Worm (Caenorhabditis elegans) whole organism, mixed stage, embryonic: ENCODE measurements around the gene Y7A5A.10.

Source experiments
- M03D4.4 ChIP-seq: sonication (generic microtip); optimal IDR thresholded peaks from 2 replicates; lab custom pipeline; 2017; ENCODE audit warnings: mild to moderate bottlenecking, missing genetic modification characterization, missing compliant biosample characterization
- bed-3 ChIP-seq: fragments of 200-800 bp; sonication (Bioruptor generic); optimal IDR thresholded peaks from 3 replicates; lab custom pipeline; 2018; ENCODE audit warnings: mild to moderate bottlenecking, missing genetic modification characterization, moderate library complexity, missing compliant biosample characterization
- blmp-1 ChIP-seq: fragments of 150-350 bp; optimal IDR thresholded peaks from 2 replicates; lab custom pipeline; 2014; ENCODE audit warnings: missing biosample characterization, missing genetic modification characterization
- ceh-39 ChIP-seq: fragments of 150-350 bp; optimal IDR thresholded peaks from 2 replicates; lab custom pipeline; 2014; ENCODE audit warnings: missing biosample characterization, missing genetic modification characterization
- ceh-43 ChIP-seq: fragments of 200-800 bp; sonication (Bioruptor generic); optimal IDR thresholded peaks from 2 replicates; lab custom pipeline; 2018; ENCODE audit warnings: mild to moderate bottlenecking, missing genetic modification characterization, moderate library complexity, missing compliant biosample characterization
- ceh-83 ChIP-seq: fragments of 200-800 bp; sonication (Bioruptor generic); optimal IDR thresholded peaks from 2 replicates; lab custom pipeline; 2018; ENCODE audit warnings: mild to moderate bottlenecking, missing genetic modification characterization, missing compliant biosample characterization
- ces-1 ChIP-seq: fragments of 150-350 bp; optimal IDR thresholded peaks from 2 replicates; lab custom pipeline; 2014; ENCODE audit warnings: missing biosample characterization, missing genetic modification reagents, missing genetic modification characterization
- cnd-1 ChIP-seq: fragments of 200-800 bp; sonication (Bioruptor generic); optimal IDR thresholded peaks from 2 replicates; lab custom pipeline; 2018; ENCODE audit warnings: mild to moderate bottlenecking, missing genetic modification characterization, missing compliant biosample characterization
- drap-1 ChIP-seq: fragments of 200-800 bp; sonication (Bioruptor generic); optimal IDR thresholded peaks from 3 replicates; lab custom pipeline; 2018; ENCODE audit warnings: mild to moderate bottlenecking, missing genetic modification characterization, missing compliant biosample characterization
- elt-1 ChIP-seq: sonication (generic microtip); optimal IDR thresholded peaks from 2 replicates; lab custom pipeline; 2017; ENCODE audit warnings: missing genetic modification characterization, mild to moderate bottlenecking, missing compliant biosample characterization, antibody characterized with exemption, moderate library complexity, borderline replicate concordance; ENCODE audit not compliant: insufficient read depth
- elt-3 ChIP-seq: fragments of 150-350 bp; optimal IDR thresholded peaks from 2 replicates; lab custom pipeline; 2014; ENCODE audit warnings: missing biosample characterization, missing genetic modification characterization
- flh-1 ChIP-seq: fragments of 200-800 bp; sonication (Bioruptor generic); optimal IDR thresholded peaks from 2 replicates; lab custom pipeline; 2018; ENCODE audit warnings: mild to moderate bottlenecking, missing genetic modification characterization, moderate library complexity, missing compliant biosample characterization
- ham-2 ChIP-seq: fragments of 200-800 bp; sonication (Bioruptor generic); optimal IDR thresholded peaks from 2 replicates; lab custom pipeline; 2018; ENCODE audit warnings: mild to moderate bottlenecking, missing genetic modification characterization, missing compliant biosample characterization
- hlh-1 ChIP-seq: fragments of 150-350 bp; optimal IDR thresholded peaks from 2 replicates; lab custom pipeline; 2014; ENCODE audit warnings: missing biosample characterization, missing genetic modification reagents, missing genetic modification characterization
- lin-13 ChIP-seq: fragments of 150-350 bp; optimal IDR thresholded peaks from 2 replicates; lab custom pipeline; 2014; ENCODE audit warnings: missing biosample characterization, missing genetic modification characterization
- mab-5 ChIP-seq: fragments of 150-350 bp; optimal IDR thresholded peaks from 2 replicates; lab custom pipeline; 2014; ENCODE audit warnings: missing biosample characterization, missing genetic modification characterization
- mep-1 ChIP-seq: fragments of 150-350 bp; optimal IDR thresholded peaks from 2 replicates; lab custom pipeline; 2017; ENCODE audit warnings: missing biosample characterization, missing genetic modification reagents, missing genetic modification characterization, inconsistent platforms
- mls-2 ChIP-seq: sonication (generic microtip); optimal IDR thresholded peaks from 2 replicates; lab custom pipeline; 2016; ENCODE audit warnings: mild to moderate bottlenecking, missing genetic modification characterization, moderate library complexity, missing compliant biosample characterization
- nhr-2 ChIP-seq: fragments of 150-350 bp; optimal IDR thresholded peaks from 2 replicates; lab custom pipeline; 2014; ENCODE audit warnings: missing biosample characterization, missing genetic modification characterization
- nhr-237 ChIP-seq: fragments of 150-350 bp; optimal IDR thresholded peaks from 2 replicates; lab custom pipeline; 2014; ENCODE audit warnings: missing biosample characterization, missing genetic modification characterization
- nhr-28 ChIP-seq: fragments of 150-350 bp; optimal IDR thresholded peaks from 2 replicates; lab custom pipeline; 2014; ENCODE audit warnings: missing biosample characterization, missing genetic modification characterization
- nhr-76 ChIP-seq: sonication (generic microtip); optimal IDR thresholded peaks from 2 replicates; lab custom pipeline; 2017; ENCODE audit warnings: missing biosample characterization, missing genetic modification characterization
- sem-2 ChIP-seq: fragments of 200-800 bp; sonication (Bioruptor generic); optimal IDR thresholded peaks from 2 replicates; lab custom pipeline; 2018; ENCODE audit warnings: mild to moderate bottlenecking, missing genetic modification characterization, missing compliant biosample characterization
- sptf-1 ChIP-seq: sonication (generic microtip); optimal IDR thresholded peaks from 2 replicates; lab custom pipeline; 2017; ENCODE audit warnings: mild to moderate bottlenecking, missing genetic modification characterization, moderate library complexity, missing compliant biosample characterization
- tbx-8 ChIP-seq: fragments of 200-800 bp; sonication (Bioruptor generic); optimal IDR thresholded peaks from 2 replicates; lab custom pipeline; 2018; ENCODE audit warnings: mild to moderate bottlenecking, missing genetic modification characterization, moderate library complexity, missing compliant biosample characterization
- unc-120 ChIP-seq: sonication (generic microtip); optimal IDR thresholded peaks from 2 replicates; lab custom pipeline; 2017; ENCODE audit warnings: missing genetic modification characterization, missing compliant biosample characterization; ENCODE audit not compliant: poor library complexity, severe bottlenecking
- unc-39 ChIP-seq: fragments of 150-350 bp; optimal IDR thresholded peaks from 2 replicates; lab custom pipeline; 2014; ENCODE audit warnings: missing biosample characterization, missing genetic modification characterization
- unc-62 ChIP-seq: fragments of 150-350 bp; optimal IDR thresholded peaks from 2 replicates; lab custom pipeline; 2014; ENCODE audit warnings: missing biosample characterization, missing genetic modification reagents, missing genetic modification characterization
- zip-8 ChIP-seq: fragments of 150-350 bp; optimal IDR thresholded peaks from 2 replicates; lab custom pipeline; 2014; ENCODE audit warnings: missing biosample characterization, missing genetic modification characterization
- ztf-11 ChIP-seq: fragments of 150-350 bp; optimal IDR thresholded peaks from 2 replicates; lab custom pipeline; 2014; ENCODE audit warnings: missing biosample characterization, missing genetic modification characterization

Gene Y7A5A.10

DNA sequence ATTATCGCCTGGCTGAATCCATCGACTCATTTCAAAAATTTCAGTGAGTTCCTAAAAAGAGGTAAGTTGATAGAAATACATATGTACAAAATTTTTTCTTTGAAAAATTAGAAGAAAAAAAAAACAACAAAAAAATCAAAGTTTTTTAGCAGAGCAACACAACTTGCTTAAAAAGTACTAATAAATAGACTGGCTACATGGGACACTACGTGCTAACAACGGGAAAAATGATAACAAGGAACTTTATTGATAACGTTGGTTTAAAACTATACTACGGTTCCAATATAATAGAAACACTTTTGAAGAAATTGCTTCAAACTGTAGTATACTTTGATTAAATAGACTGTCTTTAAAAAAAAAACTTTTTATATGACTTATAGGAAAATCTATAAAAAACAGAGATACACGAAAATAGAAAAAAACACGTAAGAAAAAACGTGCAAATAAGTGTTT is 43.6 kb upstream of the Y7A5A.10 start, which contains the start of gene acox-1.6:
Gene acox-1.6, minus strand, starts transcription at position 51 of the 453 bp plus-strand sequence.
- TF ChIP-seq lin-13 (tag; lab: Kevin White, UChicago) (no peak), nhr-2 (tag; lab: Kevin White, UChicago) (no peak), sptf-1 (no peak), ceh-83 (GFP tag; lab: Kevin White, UChicago) (no peak), hlh-1 (no peak)

DNA sequence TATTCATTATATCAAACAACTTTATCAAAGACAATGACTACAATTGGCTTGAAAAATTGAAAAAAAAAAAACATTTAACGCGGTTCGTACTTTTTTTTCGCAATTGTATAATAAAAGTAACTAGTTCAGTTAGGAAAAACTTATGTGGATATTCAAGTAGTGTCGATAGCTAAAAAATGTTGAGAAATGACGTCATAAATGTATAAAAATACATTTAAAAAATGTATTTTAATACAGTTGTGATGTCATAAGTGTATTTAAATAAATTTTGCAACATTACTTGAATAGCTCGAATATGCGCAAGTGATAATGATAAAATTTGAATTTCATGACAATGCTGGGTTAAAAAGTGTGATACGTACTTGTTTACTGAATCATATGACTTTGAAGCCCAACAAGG is 36.7 kb upstream of the Y7A5A.10 start:
- no peak for TF ChIP-seq flh-1 (GFP tag; lab: Kevin White, UChicago)
- TF ChIP-seq zip-8: peak; percentile 93

DNA sequence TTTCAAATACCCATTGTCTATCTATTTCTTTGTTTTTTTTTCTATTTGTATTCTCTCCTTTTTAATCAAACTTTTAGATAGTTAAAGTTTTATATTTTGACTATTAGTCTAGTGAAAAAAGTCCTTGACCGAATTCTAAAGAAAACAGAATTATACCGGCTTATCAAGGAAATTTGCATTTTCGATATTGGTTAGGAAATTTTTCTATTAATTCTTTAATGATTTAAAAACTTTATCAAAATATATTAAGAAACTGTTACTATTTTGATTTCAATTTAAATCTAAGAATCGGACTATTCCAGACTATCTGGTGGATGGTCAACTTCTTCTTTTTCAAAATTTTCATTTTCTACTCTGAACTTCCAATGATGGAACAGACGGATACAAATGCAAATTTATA is 33.2 kb upstream of the Y7A5A.10 start, which contains the start of gene Y7A5A.20:
Gene Y7A5A.20, plus strand, starts transcription at position 301 of the 400 bp plus-strand sequence.
- TF ChIP-seq mab-5 (tag; lab: Kevin White, UChicago) (no peak), nhr-237 (tag; lab: Kevin White, UChicago) (no peak), nhr-2 (tag; lab: Kevin White, UChicago) (no peak), elt-3 (no peak), unc-62 (GFP tag; lab: Kevin White, UChicago) (no peak), sem-2 (GFP tag; lab: Kevin White, UChicago) (no peak), ztf-11 (no peak), M03D4.4 (tag; lab: Kevin White, UChicago) (no peak), ceh-83 (GFP tag; lab: Kevin White, UChicago) (no peak), sptf-1 (no peak), blmp-1 (tag; lab: Kevin White, UChicago) (no peak), nhr-76 (no peak), ceh-39 (no peak), nhr-28 (tag; lab: Kevin White, UChicago) (no peak), mep-1 (no peak), unc-39 (no peak), ham-2 (GFP tag; lab: Kevin White, UChicago) (no peak), cnd-1 (tag; lab: Kevin White, UChicago) (no peak), bed-3 (no peak), lin-13 (tag; lab: Kevin White, UChicago) (no peak)

DNA sequence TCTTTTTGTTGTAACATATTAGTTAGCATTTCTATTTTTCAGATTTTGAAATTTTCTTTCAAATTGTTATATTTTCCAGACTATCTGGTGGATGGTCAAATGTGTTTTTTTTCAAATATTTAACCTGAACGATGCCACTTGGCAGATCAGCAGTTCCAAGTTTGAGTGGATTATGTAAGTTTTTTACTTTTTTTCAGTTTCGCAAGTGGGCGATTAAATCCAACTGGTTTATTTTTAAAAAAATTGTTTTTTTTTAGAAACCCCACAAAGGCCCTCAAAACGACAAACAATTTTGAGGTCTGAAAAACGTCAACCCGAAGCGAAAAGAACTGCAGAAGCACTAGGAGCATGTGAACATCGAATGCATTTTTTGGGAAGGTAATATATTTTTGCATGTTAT is 32.0 kb upstream of the Y7A5A.10 start, which contains the start of gene Y7A5A.9:
Gene Y7A5A.9, plus strand, starts transcription at position 301 of the 400 bp plus-strand sequence.
- no peak for TF ChIP-seq ces-1 (GFP tag; lab: Kevin White, UChicago)
- no peak for TF ChIP-seq elt-1
- TF ChIP-seq drap-1: no peak
- no peak for TF ChIP-seq nhr-2 (tag; lab: Kevin White, UChicago)
- no peak for TF ChIP-seq nhr-76
- no peak for TF ChIP-seq sem-2 (GFP tag; lab: Kevin White, UChicago)
- no peak for TF ChIP-seq cnd-1 (tag; lab: Kevin White, UChicago)
- no peak for TF ChIP-seq unc-120 (tag; lab: Kevin White, UChicago)
- TF ChIP-seq mls-2: no peak
- TF ChIP-seq elt-3: no peak
- TF ChIP-seq unc-62 (GFP tag; lab: Kevin White, UChicago): no peak
- TF ChIP-seq mab-5 (tag; lab: Kevin White, UChicago): no peak
- TF ChIP-seq ceh-83 (GFP tag; lab: Kevin White, UChicago): no peak
- TF ChIP-seq ztf-11: no peak
- TF ChIP-seq, all 35 proteins: peak for 0

DNA sequence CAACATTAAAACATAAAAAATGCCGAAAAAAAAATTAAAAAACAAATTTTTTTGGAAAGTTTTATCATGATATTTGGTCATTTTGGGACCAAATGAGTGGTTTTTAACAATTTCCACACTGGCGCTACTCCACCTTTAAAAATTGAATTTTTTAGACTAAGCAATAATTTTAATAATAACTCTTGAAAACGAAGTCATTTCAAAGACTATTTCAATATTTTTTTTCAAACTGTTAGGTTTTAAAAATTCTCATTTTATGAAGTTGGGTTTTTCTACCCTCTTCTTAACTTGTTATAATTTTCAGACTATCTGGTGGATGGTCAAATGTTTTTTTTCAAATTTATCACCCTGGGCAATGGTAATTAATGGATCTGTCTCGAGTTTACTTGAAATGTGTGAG is 27.3 kb upstream of the Y7A5A.10 start, which contains the start of gene Y7A5A.8:
Gene Y7A5A.8, plus strand, starts transcription at position 301 of the 400 bp plus-strand sequence.
- TF ChIP-seq mab-5 (tag; lab: Kevin White, UChicago) (no peak), tbx-8 (GFP tag; lab: Kevin White, UChicago) (no peak), nhr-237 (tag; lab: Kevin White, UChicago) (no peak), ceh-83 (GFP tag; lab: Kevin White, UChicago) (no peak)
- TF ChIP-seq, all 35 proteins: peak for 0

DNA sequence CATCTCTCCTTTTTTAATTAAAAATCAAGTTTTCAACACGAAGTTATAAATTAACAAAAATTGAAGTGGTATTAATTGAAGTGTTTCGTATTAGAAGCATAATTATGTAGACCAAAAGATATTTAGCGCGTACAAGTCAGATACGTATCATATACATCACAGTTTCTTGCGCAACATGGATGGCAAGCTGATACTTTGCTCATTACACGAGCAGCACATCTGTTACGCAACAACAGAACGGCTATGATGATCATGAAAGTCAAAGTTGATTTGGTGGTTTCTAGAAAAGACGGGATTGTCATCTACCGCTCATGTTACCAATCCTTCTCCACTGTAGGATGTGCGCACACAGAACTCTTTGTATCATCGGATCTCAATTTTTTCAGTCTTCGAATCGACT is 19.7 kb upstream of the Y7A5A.10 start:
- TF ChIP-seq mls-2 (no peak), ceh-43 (no peak), sptf-1 (no peak), sem-2 (GFP tag; lab: Kevin White, UChicago) (no peak), zip-8 (peak; percentile 91), drap-1 (no peak)
- TF ChIP-seq, all 35 proteins: peak for 1
